Comparison of ENCODE assay signal across 4 worm cellular contexts in the genomic region with DNA sequence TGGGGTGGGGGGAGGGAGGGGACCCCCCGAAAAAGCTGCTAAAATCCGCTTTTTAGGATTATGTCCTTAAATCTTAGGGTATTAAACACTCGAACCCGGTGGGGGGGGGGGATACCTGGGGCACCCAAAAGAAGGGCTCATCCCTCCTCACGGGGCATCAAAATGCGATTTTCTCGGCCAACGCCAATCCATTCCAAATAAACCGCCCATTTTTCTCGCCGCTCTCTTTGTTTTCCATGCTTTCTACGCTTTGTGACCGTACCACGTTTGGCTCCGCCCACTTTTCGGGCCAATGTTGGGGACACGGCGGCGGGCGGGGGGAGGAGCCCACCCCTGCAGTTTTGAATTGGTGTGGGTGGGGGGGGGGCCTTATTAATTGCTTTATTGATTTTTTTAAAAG.
TF ChIP-seq lines count a peak whose summit lies in the region.

No protein-coding gene starts in this region.

TF ChIP-seq in whole organism, L2 larva, 48 proteins besides CTCF, POLR2A, EP300 and RAD21:
- TF ChIP-seq R02D3.7 (tag; optimal IDR thresholded peaks at IDR 0.05; lab: Kevin White, UChicago) (no peak), C34F6.9 (tag; optimal IDR thresholded peaks at IDR 0.05; lab: Kevin White, UChicago) (no peak), ztf-1 (GFP tag; conservative IDR thresholded peaks at IDR 0.05; lab: Robert Waterston, UW) (0 out of 2 replicates have a peak, but pooled peaks have one; percentile 22), skn-1 (tag; optimal IDR thresholded peaks at IDR 0.05; lab: Kevin White, UChicago) (no peak)

TF ChIP-seq in whole organism, L4 larva, 104 proteins besides CTCF, POLR2A, EP300 and RAD21:
- TF ChIP-seq D1046.2 (GFP tag; IDR thresholded peaks at IDR 0.05; lab: Robert Waterston, UW) (0 out of 2 replicates have a peak, but pooled peaks have one; percentile 54), T20F7.1 (GFP tag; optimal IDR thresholded peaks at IDR 0.05; lab: Kevin White, UChicago) (no peak), set-16 (GFP tag; IDR thresholded peaks at IDR 0.05; lab: Robert Waterston, UW) (peak; percentile 74)

TF ChIP-seq in whole organism, late embryonic, 69 proteins besides CTCF, POLR2A, EP300 and RAD21:
- TF ChIP-seq ceh-14 (tag; optimal IDR thresholded peaks at IDR 0.05; lab: Kevin White, UChicago) = no peak
- TF ChIP-seq fax-1 (tag; optimal IDR thresholded peaks at IDR 0.05; lab: Kevin White, UChicago) = no peak
- TF ChIP-seq unc-42 (tag; optimal IDR thresholded peaks at IDR 0.05; lab: Kevin White, UChicago) = no peak
- TF ChIP-seq C38D4.7 (GFP tag; optimal IDR thresholded peaks at IDR 0.05; lab: Kevin White, UChicago) = peak; percentile 3
- no peak for TF ChIP-seq hlh-30 (tag; optimal IDR thresholded peaks at IDR 0.05; lab: Kevin White, UChicago; ENCODE audit: insufficient read depth)
- TF ChIP-seq che-1 (tag; optimal IDR thresholded peaks at IDR 0.05; lab: Kevin White, UChicago) = peak; percentile 6
- TF ChIP-seq T23F11.4 (GFP tag; optimal IDR thresholded peaks at IDR 0.05; lab: Kevin White, UChicago) = peak; percentile 24
- TF ChIP-seq Y22D7AL.16 (tag; optimal IDR thresholded peaks at IDR 0.05; lab: Kevin White, UChicago) = no peak
- no peak for TF ChIP-seq ztf-16 (tag; optimal IDR thresholded peaks at IDR 0.05; lab: Kevin White, UChicago)
- peak; percentile 22 for TF ChIP-seq gmeb-2 (tag; optimal IDR thresholded peaks at IDR 0.05; lab: Kevin White, UChicago)
- peak; percentile 43 for TF ChIP-seq nfya-1 (tag; optimal IDR thresholded peaks at IDR 0.05; lab: Kevin White, UChicago)
- TF ChIP-seq pha-2 (tag; optimal IDR thresholded peaks at IDR 0.05; lab: Kevin White, UChicago) = peak; percentile 73
- TF ChIP-seq ceh-6 (GFP tag; optimal IDR thresholded peaks at IDR 0.05; lab: Kevin White, UChicago) = no peak
- TF ChIP-seq eyg-1 (tag; optimal IDR thresholded peaks at IDR 0.05; lab: Kevin White, UChicago) = no peak
- no peak for TF ChIP-seq rnt-1 (tag; optimal IDR thresholded peaks at IDR 0.05; lab: Kevin White, UChicago)
- no peak for TF ChIP-seq ceh-48 (tag; optimal IDR thresholded peaks at IDR 0.05; lab: Kevin White, UChicago)
TF ChIP-seq in whole organism, late embryonic: peak in this region for 6.

TF ChIP-seq in whole organism, mixed stage, embryonic, 35 proteins besides CTCF, POLR2A, EP300 and RAD21:
- TF ChIP-seq sptf-1 (tag; optimal IDR thresholded peaks at IDR 0.05; lab: Kevin White, UChicago) = peak; percentile 2
- TF ChIP-seq zip-8 (tag; optimal IDR thresholded peaks at IDR 0.05; lab: Kevin White, UChicago) = no peak
- TF ChIP-seq mls-2 (tag; optimal IDR thresholded peaks at IDR 0.05; lab: Kevin White, UChicago) = peak; percentile 74
- peak; percentile 70 for TF ChIP-seq lsy-2 (tag; optimal IDR thresholded peaks at IDR 0.05; lab: Kevin White, UChicago)
- no peak for TF ChIP-seq tbx-8 (GFP tag; optimal IDR thresholded peaks at IDR 0.05; lab: Kevin White, UChicago)
- TF ChIP-seq cnd-1 (tag; optimal IDR thresholded peaks at IDR 0.05; lab: Kevin White, UChicago) = no peak
- TF ChIP-seq lin-13 (tag; optimal IDR thresholded peaks at IDR 0.05; lab: Kevin White, UChicago) = no peak
- no peak for TF ChIP-seq drap-1 (GFP tag; optimal IDR thresholded peaks at IDR 0.05; lab: Kevin White, UChicago)
- peak; percentile 11 for TF ChIP-seq ceh-83 (GFP tag; optimal IDR thresholded peaks at IDR 0.05; lab: Kevin White, UChicago)
- no peak for TF ChIP-seq lin-32 (GFP tag; optimal IDR thresholded peaks at IDR 0.05; lab: Kevin White, UChicago)
- TF ChIP-seq unc-120 (tag; optimal IDR thresholded peaks at IDR 0.05; lab: Kevin White, UChicago; ENCODE audit: poor library complexity, severe bottlenecking) = peak; percentile 1
- TF ChIP-seq M03D4.4 (tag; optimal IDR thresholded peaks at IDR 0.05; lab: Kevin White, UChicago) = no peak
